Worm (Caenorhabditis elegans) whole organism, midembryonic: Measurements from ENCODE around the gene trx-5.

Experiments
- cog-1 ChIP-seq: sonication (generic microtip); optimal IDR thresholded peaks from 2 replicates; lab custom pipeline; 2016; ENCODE audit warnings: missing genetic modification characterization, missing compliant biosample characterization
- klf-2 ChIP-seq: fragments of 200-800 bp; sonication (Bioruptor generic); conservative IDR thresholded peaks from 2 replicates; pipeline ENCODE4 v1.3.6; 2022; ENCODE audit warnings: missing genetic modification reagents, missing genetic modification characterization, missing compliant biosample characterization
- med-1 ChIP-seq: sonication (generic microtip); optimal IDR thresholded peaks from 2 replicates; lab custom pipeline; 2017; ENCODE audit warnings: missing genetic modification characterization, mild to moderate bottlenecking, missing compliant biosample characterization, antibody characterized with exemption, missing genetic modification reagents; ENCODE audit not compliant: insufficient read depth
- ztf-23 ChIP-seq: fragments of 200-800 bp; sonication (Bioruptor generic); IDR thresholded peaks from 2 replicates; pipeline ENCODE4 v1.3.6; 2022; ENCODE audit warnings: missing genetic modification reagents, missing genetic modification characterization, missing compliant biosample characterization

DNA sequence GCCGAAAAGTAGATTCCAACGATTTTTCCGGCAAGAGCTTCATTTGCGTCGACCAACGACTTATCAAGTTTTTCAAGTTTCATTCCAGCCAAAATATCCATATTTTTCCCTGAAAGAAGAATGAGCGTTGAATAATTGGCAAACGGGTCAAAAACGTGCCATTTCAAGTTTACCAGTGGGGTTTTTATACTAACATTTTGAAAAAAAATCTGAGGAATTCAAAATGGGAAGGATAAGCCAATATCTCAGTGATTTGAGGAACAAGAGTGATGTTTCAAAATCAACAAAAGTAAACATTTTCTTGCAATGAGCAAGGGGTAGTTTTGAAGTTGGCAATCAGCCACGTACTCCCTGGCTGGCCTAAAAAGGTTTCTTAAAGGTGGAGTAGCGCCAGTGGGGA, at the start of gene trx-5:
- TF ChIP-seq cog-1 (tag; lab: Kevin White, UChicago) = no peak
- no peak for TF ChIP-seq med-1 (GFP tag; lab: Kevin White, UChicago)
- no peak for TF ChIP-seq klf-2
- no peak for TF ChIP-seq ztf-23 (GFP tag; lab: Robert Waterston, UW)
